Fruit fly (Drosophila melanogaster) whole organism, embryonic: Measurements from ENCODE around the gene CG46523.

Source experiments
- Aef1 ChIP-seq: fragments of 200-800 bp; sonication (Bioruptor generic); IDR thresholded peaks from 3 replicates; pipeline ENCODE4 v1.3.6; 2022; ENCODE audit warnings: missing biosample characterization, missing genetic modification characterization
- Atf-2 ChIP-seq: fragments of 200-800 bp; sonication (Bioruptor generic); optimal IDR thresholded peaks from 2 replicates; lab custom pipeline; 2016; ENCODE audit warnings: missing biosample characterization, missing genetic modification characterization
- Bteb2 ChIP-seq: fragments of 200-800 bp; sonication (Bioruptor generic); optimal IDR thresholded peaks from 2 replicates; lab custom pipeline; 2016; ENCODE audit warnings: missing biosample characterization, missing genetic modification characterization
- CG10543 ChIP-seq: fragments of 200-800 bp; sonication (Bioruptor generic); optimal IDR thresholded peaks from 3 replicates; lab custom pipeline; 2017; ENCODE audit warnings: missing biosample characterization, mild to moderate bottlenecking, missing genetic modification characterization, moderate library complexity
- CG11560 ChIP-seq: fragments of 200-800 bp; sonication (Bioruptor generic); IDR thresholded peaks from 3 replicates; pipeline ENCODE4 v1.3.6; 2022; ENCODE audit warnings: missing biosample characterization, missing genetic modification characterization
- CG11696 ChIP-seq: fragments of 200-800 bp; sonication (Bioruptor generic); IDR thresholded peaks from 2 replicates; pipeline ENCODE4 v1.3.6; 2022; ENCODE audit warnings: missing biosample characterization, missing genetic modification characterization
- CG11723 ChIP-seq: fragments of 200-800 bp; sonication (Bioruptor generic); optimal IDR thresholded peaks from 2 replicates; lab custom pipeline; 2017; ENCODE audit warnings: missing biosample characterization, mild to moderate bottlenecking, missing genetic modification characterization
- CG1529 ChIP-seq: fragments of 200-800 bp; sonication (Bioruptor generic); optimal IDR thresholded peaks from 3 replicates; lab custom pipeline; 2018; ENCODE audit warnings: missing biosample characterization, missing genetic modification characterization
- CG16815 ChIP-seq: fragments of 200-800 bp; sonication (Bioruptor generic); optimal IDR thresholded peaks from 3 replicates; lab custom pipeline; 2017; ENCODE audit warnings: missing biosample characterization, mild to moderate bottlenecking, missing genetic modification characterization
- CG18619 ChIP-seq: fragments of 200-800 bp; sonication (Bioruptor generic); optimal IDR thresholded peaks from 3 replicates; lab custom pipeline; 2017; ENCODE audit warnings: missing biosample characterization, mild to moderate bottlenecking, missing genetic modification characterization
- CG3281 ChIP-seq: fragments of 200-800 bp; sonication (Bioruptor generic); optimal IDR thresholded peaks from 3 replicates; lab custom pipeline; 2017; ENCODE audit warnings: missing biosample characterization, mild to moderate bottlenecking, missing genetic modification characterization
- CG34224 ChIP-seq: fragments of 200-800 bp; sonication (Bioruptor generic); IDR thresholded peaks from 3 replicates; pipeline ENCODE4 v1.3.6; 2022; ENCODE audit warnings: missing biosample characterization, missing genetic modification characterization; ENCODE audit not compliant: partially characterized antibody
- CG34422 ChIP-seq: fragments of 200-800 bp; sonication (Bioruptor generic); IDR thresholded peaks from 3 replicates; pipeline ENCODE4 v1.3.6; 2022; ENCODE audit warnings: missing biosample characterization, missing genetic modification characterization
- CG3995 ChIP-seq: fragments of 200-800 bp; sonication (Bioruptor generic); optimal IDR thresholded peaks from 3 replicates; lab custom pipeline; 2016; ENCODE audit warnings: missing biosample characterization, missing genetic modification characterization
- CG4730 ChIP-seq: fragments of 200-800 bp; sonication (Bioruptor generic); IDR thresholded peaks from 2 replicates; pipeline ENCODE4 v1.3.6; 2022; ENCODE audit warnings: missing biosample characterization, missing genetic modification characterization
- CG5180 ChIP-seq: fragments of 200-800 bp; sonication (Bioruptor generic); optimal IDR thresholded peaks from 3 replicates; lab custom pipeline; 2017; ENCODE audit warnings: missing biosample characterization, missing genetic modification characterization, mild to moderate bottlenecking, moderate library complexity, missing genetic modification reagents
- CG7745 ChIP-seq: fragments of 200-800 bp; sonication (Bioruptor generic); optimal IDR thresholded peaks from 2 replicates; lab custom pipeline; 2018; ENCODE audit warnings: missing biosample characterization, mild to moderate bottlenecking, missing genetic modification characterization, moderate library complexity
- CG7839 ChIP-seq: fragments of 200-800 bp; sonication (Bioruptor generic); optimal IDR thresholded peaks from 3 replicates; lab custom pipeline; 2018; ENCODE audit warnings: missing biosample characterization, mild to moderate bottlenecking, missing genetic modification characterization, moderate library complexity
- CG8290 ChIP-seq, 3 experiments: fragments of 200-800 bp; sonication (Bioruptor generic); optimal IDR thresholded peaks; 2 replicates each; lab custom pipeline; 2016 to 2019; ENCODE audit warnings: missing biosample characterization in 3 of 3, missing genetic modification characterization in 3 of 3, mild to moderate bottlenecking in 2 of 3, moderate library complexity in 1 of 3
- CoRest ChIP-seq: fragments of 200-800 bp; sonication (Bioruptor generic); optimal IDR thresholded peaks from 3 replicates; lab custom pipeline; 2018; ENCODE audit warnings: missing biosample characterization, mild to moderate bottlenecking, missing genetic modification characterization, moderate library complexity
- Dll ChIP-seq: fragments of 200-800 bp; sonication (Bioruptor generic); IDR thresholded peaks from 4 replicates; pipeline ENCODE4 v1.3.6; 2022; ENCODE audit warnings: missing biosample characterization, missing genetic modification characterization; ENCODE audit not compliant: partially characterized antibody
- Doc2 ChIP-seq: fragments of 200-800 bp; sonication (Bioruptor generic); IDR thresholded peaks from 2 replicates; pipeline ENCODE4 v1.3.6; 2022; ENCODE audit warnings: missing biosample characterization, missing genetic modification characterization
- Fer1 ChIP-seq: fragments of 200-800 bp; sonication (Bioruptor generic); optimal IDR thresholded peaks from 2 replicates; lab custom pipeline; 2017; ENCODE audit warnings: missing biosample characterization, mild to moderate bottlenecking, missing genetic modification characterization
- Gug ChIP-seq: fragments of 200-800 bp; sonication (Bioruptor generic); IDR thresholded peaks from 4 replicates; pipeline ENCODE4 v1.3.6; 2022; ENCODE audit warnings: missing biosample characterization, missing genetic modification characterization
- H15 ChIP-seq: fragments of 200-800 bp; sonication (Bioruptor generic); IDR thresholded peaks from 3 replicates; pipeline ENCODE4 v1.3.6; 2022; ENCODE audit warnings: missing biosample characterization, missing genetic modification characterization
- HLH3B ChIP-seq: fragments of 200-800 bp; sonication (Bioruptor generic); IDR thresholded peaks from 2 replicates; pipeline ENCODE4 v1.3.6; 2022; ENCODE audit warnings: missing biosample characterization, missing genetic modification characterization
- Lpt ChIP-seq: fragments of >200 bp; optimal IDR thresholded peaks from 2 replicates; lab custom pipeline; 2018; ENCODE audit warnings: missing biosample characterization, missing genetic modification characterization
- Mad ChIP-seq: fragments of 200-800 bp; sonication (Bioruptor generic); optimal IDR thresholded peaks from 2 replicates; lab custom pipeline; 2016; ENCODE audit warnings: missing biosample characterization, missing genetic modification characterization
- NFAT ChIP-seq: fragments of 200-800 bp; sonication (Bioruptor generic); IDR thresholded peaks from 2 replicates; pipeline ENCODE4 v1.3.6; 2022; ENCODE audit warnings: missing biosample characterization, missing genetic modification characterization
- Neu2 ChIP-seq: fragments of 200-800 bp; sonication (Bioruptor generic); optimal IDR thresholded peaks from 3 replicates; lab custom pipeline; 2016; ENCODE audit warnings: missing biosample characterization, missing genetic modification characterization, borderline replicate concordance
- Nf-YB ChIP-seq: fragments of 200-800 bp; sonication (Bioruptor generic); optimal IDR thresholded peaks from 3 replicates; lab custom pipeline; 2019; ENCODE audit warnings: missing biosample characterization, mild to moderate bottlenecking, missing genetic modification characterization, moderate library complexity
- Nf-YC ChIP-seq: fragments of 200-800 bp; optimal IDR thresholded peaks from 3 replicates; lab custom pipeline; 2019; ENCODE audit warnings: missing biosample characterization, mild to moderate bottlenecking, missing genetic modification characterization, moderate library complexity
- Opbp ChIP-seq: fragments of 200-800 bp; sonication (Bioruptor generic); IDR thresholded peaks from 3 replicates; pipeline ENCODE4 v1.3.6; 2022; ENCODE audit warnings: missing biosample characterization, missing genetic modification characterization; ENCODE audit not compliant: partially characterized antibody
- PHDP ChIP-seq: fragments of 200-800 bp; sonication (Bioruptor generic); optimal IDR thresholded peaks from 3 replicates; lab custom pipeline; 2018; ENCODE audit warnings: missing biosample characterization, mild to moderate bottlenecking, missing genetic modification characterization, moderate library complexity
- Sry-β ChIP-seq: fragments of 200-800 bp; sonication (Bioruptor generic); optimal IDR thresholded peaks from 2 replicates; lab custom pipeline; 2018; ENCODE audit warnings: missing biosample characterization, mild to moderate bottlenecking, missing genetic modification characterization, moderate library complexity
- Usf ChIP-seq: fragments of 200-800 bp; sonication (Bioruptor generic); optimal IDR thresholded peaks from 2 replicates; lab custom pipeline; 2017; ENCODE audit warnings: missing genotype, missing biosample characterization, missing genetic modification characterization
- Xrp1 ChIP-seq: fragments of 200-800 bp; sonication (Bioruptor generic); IDR thresholded peaks from 2 replicates; pipeline ENCODE4 v1.3.6; 2022; ENCODE audit warnings: missing biosample characterization, missing genetic modification characterization
- ac ChIP-seq: fragments of 200-800 bp; sonication (Bioruptor generic); optimal IDR thresholded peaks from 3 replicates; lab custom pipeline; 2017; ENCODE audit warnings: missing biosample characterization, mild to moderate bottlenecking, missing genetic modification characterization
- bcd ChIP-seq: fragments of 200-800 bp; sonication (Bioruptor generic); optimal IDR thresholded peaks from 2 replicates; lab custom pipeline; 2017; ENCODE audit warnings: missing biosample characterization, mild to moderate bottlenecking, missing genetic modification characterization
- chm ChIP-seq: fragments of 200-800 bp; sonication (Bioruptor generic); IDR thresholded peaks from 2 replicates; pipeline ENCODE4 v1.3.6; 2022; ENCODE audit warnings: missing biosample characterization, missing genetic modification characterization
- disco-r ChIP-seq: fragments of 200-800 bp; sonication (Bioruptor generic); optimal IDR thresholded peaks from 2 replicates; lab custom pipeline; 2016; ENCODE audit warnings: missing biosample characterization, missing genetic modification characterization
- dmrt99B ChIP-seq: fragments of 200-800 bp; sonication (Bioruptor generic); optimal IDR thresholded peaks from 2 replicates; lab custom pipeline; 2018; ENCODE audit warnings: missing biosample characterization, mild to moderate bottlenecking, missing genetic modification characterization, moderate library complexity
- grn ChIP-seq: fragments of 200-800 bp; sonication (Bioruptor generic); optimal IDR thresholded peaks from 3 replicates; lab custom pipeline; 2017; ENCODE audit warnings: missing biosample characterization, missing genetic modification characterization
- ham ChIP-seq: fragments of 200-800 bp; sonication (Bioruptor generic); IDR thresholded peaks from 2 replicates; pipeline ENCODE4 v1.3.6; 2022; ENCODE audit warnings: missing biosample characterization, missing genetic modification characterization
- kay ChIP-seq: fragments of 200-800 bp; sonication (Bioruptor generic); optimal IDR thresholded peaks from 2 replicates; lab custom pipeline; 2016; ENCODE audit warnings: missing biosample characterization, missing genetic modification characterization
- maf-S ChIP-seq: fragments of 200-800 bp; sonication (Bioruptor generic); optimal IDR thresholded peaks from 2 replicates; lab custom pipeline; 2016; ENCODE audit warnings: missing biosample characterization, missing genetic modification characterization
- pfk ChIP-seq: fragments of 200-800 bp; sonication (Bioruptor generic); optimal IDR thresholded peaks from 2 replicates; lab custom pipeline; 2018; ENCODE audit warnings: missing biosample characterization, mild to moderate bottlenecking, missing genetic modification characterization, moderate library complexity
- run ChIP-seq: fragments of 200-800 bp; sonication (Bioruptor generic); optimal IDR thresholded peaks from 3 replicates; lab custom pipeline; 2018; ENCODE audit warnings: missing biosample characterization, mild to moderate bottlenecking, missing genetic modification characterization
- sug ChIP-seq: fragments of 200-800 bp; optimal IDR thresholded peaks from 2 replicates; lab custom pipeline; 2019; ENCODE audit warnings: missing biosample characterization, mild to moderate bottlenecking, missing genetic modification characterization, moderate library complexity
- tna ChIP-seq: fragments of 200-800 bp; sonication (Bioruptor generic); IDR thresholded peaks from 2 replicates; pipeline ENCODE4 v1.3.6; 2022; ENCODE audit warnings: missing biosample characterization, missing genetic modification characterization; ENCODE audit not compliant: partially characterized antibody
- twi ChIP-seq: fragments of 200-800 bp; optimal IDR thresholded peaks from 2 replicates; lab custom pipeline; 2019; ENCODE audit warnings: missing biosample characterization, mild to moderate bottlenecking, missing genetic modification characterization, moderate library complexity

Gene CG46523

dm6 chr3L:1962964-1963363 is 24.1 kb upstream of the CG46523 start, which contains the start of gene SCOT (continued):
- TF ChIP-seq CG10543 (GFP tag; lab: Kevin White, UChicago) (peak; percentile 27), maf-S (no peak), Aef1 (GFP tag; lab: Robert Waterston, UW) (peak; percentile 70), Nf-YC (tag; lab: Kevin White, UChicago) (no peak), CG1529 (GFP tag; lab: Kevin White, UChicago) (peak; percentile 43), Opbp (GFP tag; lab: Robert Waterston, UW) (no peak), dmrt99B (tag; lab: Kevin White, UChicago) (no peak), CG8290 (GFP tag; optimal IDR thresholded peaks at IDR 0.05; lab: Kevin White, UChicago) (no peak), CG8290 (tag; optimal IDR thresholded peaks at IDR 0.05; lab: Kevin White, UChicago) (no peak), CG16815 (peak; percentile 41), CoRest (tag; lab: Kevin White, UChicago) (peak; percentile 64), CG11723 (no peak), CG34224 (GFP tag; lab: Robert Waterston, UW) (no peak), Fer1 (GFP tag; lab: Kevin White, UChicago) (no peak), ac (GFP tag; lab: Kevin White, UChicago) (no peak), grn (GFP tag; lab: Kevin White, UChicago) (no peak), pfk (GFP tag; lab: Kevin White, UChicago) (no peak), CG18619 (GFP tag; lab: Kevin White, UChicago) (peak; percentile 18), bcd (GFP tag; lab: Kevin White, UChicago) (peak; percentile 43), kay (GFP tag; lab: Kevin White, UChicago) (no peak), CG3281 (GFP tag; lab: Kevin White, UChicago) (no peak), CG11696 (peak; percentile 73), disco-r (GFP tag; lab: Kevin White, UChicago) (peak; percentile 19), Usf (no peak), NFAT (no peak), Gug (peak; percentile 75), CG4730 (peak; percentile 72), run (peak; percentile 61), Mad (GFP tag; lab: Kevin White, UChicago) (no peak), H15 (peak; percentile 71; the same call in 2 of the 3 replicates), Lpt (GFP tag; lab: Kevin White, UChicago) (no peak), CG7745 (tag; lab: Kevin White, UChicago) (no peak), HLH3B (GFP tag; lab: Robert Waterston, UW) (peak; percentile 80), Xrp1 (GFP tag; lab: Robert Waterston, UW) (peak; percentile 86), Doc2 (GFP tag; lab: Robert Waterston, UW) (peak; percentile 56; the same call in 1 of the 2 replicates), ham (no peak), Nf-YB (GFP tag; lab: Kevin White, UChicago) (no peak), CG5180 (GFP tag; lab: Kevin White, UChicago) (no peak), sug (tag; lab: Kevin White, UChicago) (no peak), CG3995 (GFP tag; lab: Kevin White, UChicago) (no peak), Neu2 (GFP tag; lab: Kevin White, UChicago) (no peak), CG34422 (GFP tag; lab: Robert Waterston, UW) (peak; percentile 74), Sry-β (no peak), tna (GFP tag; lab: Robert Waterston, UW) (no peak), chm (peak; percentile 69; the same call in 1 of the 2 replicates), twi (no peak), CG7839 (tag; lab: Kevin White, UChicago) (no peak), Dll (GFP tag; lab: Robert Waterston, UW) (no peak), PHDP (tag; lab: Kevin White, UChicago) (no peak), CG11560 (tag; lab: Robert Waterston, UW) (peak; percentile 66; the same call in 2 of the 3 replicates), Atf-2 (GFP tag; lab: Kevin White, UChicago) (peak; percentile 47), Bteb2 (GFP tag; lab: Kevin White, UChicago) (no peak)
